Worm (Caenorhabditis elegans) whole organism, L4 larva: ENCODE measurements around the gene srv-2.

Experiments
- F26F4.8 ChIP-seq: fragments of 200-800 bp; sonication (Bioruptor generic); conservative IDR thresholded peaks from 2 replicates; pipeline ENCODE4 v1.3.6; 2022; ENCODE audit warnings: missing genetic modification characterization, missing compliant biosample characterization
- F49E8.2 ChIP-seq: sonication (generic microtip); optimal IDR thresholded peaks from 2 replicates; lab custom pipeline; 2016; ENCODE audit warnings: missing compliant biosample characterization, mild to moderate bottlenecking, missing genetic modification characterization, borderline replicate concordance
- R02D3.7 ChIP-seq: fragments of 150-350 bp; sonication (generic microtip); optimal IDR thresholded peaks from 3 replicates; lab custom pipeline; 2014; ENCODE audit warnings: missing biosample characterization, missing genetic modification characterization
- T20F7.1 ChIP-seq: fragments of 200-800 bp; sonication (Bioruptor generic); optimal IDR thresholded peaks from 2 replicates; lab custom pipeline; 2018; ENCODE audit warnings: mild to moderate bottlenecking, missing genetic modification characterization, missing compliant biosample characterization
- T26A8.4 ChIP-seq: fragments of 200-800 bp; sonication (Bioruptor generic); IDR thresholded peaks from 2 replicates; pipeline ENCODE4 v1.3.6; 2022; ENCODE audit warnings: missing genetic modification characterization, missing compliant biosample characterization
- Y105C5A.15 ChIP-seq: fragments of 200-800 bp; sonication (Bioruptor generic); IDR thresholded peaks from 2 replicates; pipeline ENCODE4 v1.3.6; 2022; ENCODE audit warnings: missing genetic modification characterization, missing compliant biosample characterization
- Y5F2A.4 ChIP-seq: fragments of 200-800 bp; sonication (Bioruptor generic); optimal IDR thresholded peaks from 2 replicates; lab custom pipeline; 2018; ENCODE audit warnings: mild to moderate bottlenecking, missing genetic modification characterization, missing compliant biosample characterization
- ZK337.2 ChIP-seq: fragments of 200-800 bp; sonication (Bioruptor generic); IDR thresholded peaks from 2 replicates; pipeline ENCODE4 v1.3.6; 2022; ENCODE audit warnings: missing genetic modification reagents, missing genetic modification characterization, missing compliant biosample characterization
- aly-2 ChIP-seq: sonication (generic microtip); optimal IDR thresholded peaks from 2 replicates; lab custom pipeline; 2018; ENCODE audit warnings: missing biosample characterization, missing genetic modification characterization
- ama-1 ChIP-seq: fragments of 150-350 bp; optimal IDR thresholded peaks from 2 replicates; lab custom pipeline; 2014; ENCODE audit warnings: inconsistent platforms, mixed read lengths
- arid-1 ChIP-seq: fragments of 200-800 bp; sonication (Bioruptor generic); conservative IDR thresholded peaks from 2 replicates; pipeline ENCODE4 v1.3.6; 2022; ENCODE audit warnings: missing genetic modification reagents, missing genetic modification characterization, missing compliant biosample characterization
- ceh-20 ChIP-seq: fragments of 200-800 bp; sonication (Bioruptor generic); IDR thresholded peaks from 2 replicates; pipeline ENCODE4 v1.3.6; 2022; ENCODE audit warnings: missing genetic modification reagents, missing genetic modification characterization, missing compliant biosample characterization
- ceh-32 ChIP-seq: sonication (generic microtip); optimal IDR thresholded peaks from 2 replicates; lab custom pipeline; 2016; ENCODE audit warnings: mild to moderate bottlenecking, missing genetic modification characterization, missing compliant biosample characterization; ENCODE audit not compliant: poor library complexity
- ceh-62 ChIP-seq: sonication (generic microtip); optimal IDR thresholded peaks from 2 replicates; lab custom pipeline; 2017; ENCODE audit warnings: missing biosample characterization, missing genetic modification characterization
- ceh-82 ChIP-seq: sonication (generic microtip); optimal IDR thresholded peaks from 2 replicates; lab custom pipeline; 2017; ENCODE audit warnings: missing biosample characterization, missing genetic modification characterization
- ces-1 ChIP-seq: fragments of 150-350 bp; sonication (generic microtip); optimal IDR thresholded peaks from 4 replicates; lab custom pipeline; 2014; ENCODE audit warnings: missing biosample characterization, missing genetic modification reagents, missing genetic modification characterization
- ctbp-1 ChIP-seq: fragments of 200-800 bp; sonication (Bioruptor generic); IDR thresholded peaks from 2 replicates; pipeline ENCODE4 v1.3.6; 2022; ENCODE audit warnings: missing genetic modification reagents, missing genetic modification characterization, missing compliant biosample characterization
- daf-12 ChIP-seq: fragments of 150-350 bp; optimal IDR thresholded peaks from 2 replicates; lab custom pipeline; 2014; ENCODE audit warnings: missing biosample characterization, missing genetic modification reagents, missing genetic modification characterization
- daf-19 ChIP-seq: fragments of 200-800 bp; sonication (Bioruptor generic); conservative IDR thresholded peaks from 2 replicates; pipeline ENCODE4 v1.3.6; 2022; ENCODE audit warnings: missing genetic modification characterization, missing compliant biosample characterization
- egl-43 ChIP-seq: fragments of 200-800 bp; sonication (Bioruptor generic); IDR thresholded peaks from 2 replicates; pipeline ENCODE4 v1.3.6; 2022; ENCODE audit warnings: missing genetic modification reagents, missing genetic modification characterization, missing compliant biosample characterization
- hif-1 ChIP-seq, 2 experiments: sonication (generic microtip); optimal IDR thresholded peaks; 2 replicates each; lab custom pipeline; 2016 to 2017; ENCODE audit warnings: missing compliant biosample characterization in 2 of 2, missing genetic modification characterization in 2 of 2, missing genetic modification reagents in 2 of 2, missing genotype in 2 of 2, mild to moderate bottlenecking in 1 of 2
- hlh-11 ChIP-seq: fragments of 200-800 bp; sonication (Bioruptor generic); optimal IDR thresholded peaks from 2 replicates; lab custom pipeline; 2018; ENCODE audit warnings: mild to moderate bottlenecking, missing genetic modification characterization, missing compliant biosample characterization
- lin-38 ChIP-seq: fragments of 200-800 bp; sonication (Bioruptor generic); IDR thresholded peaks from 2 replicates; pipeline ENCODE4 v1.3.6; 2022; ENCODE audit warnings: missing genetic modification reagents, missing genetic modification characterization, missing compliant biosample characterization
- lsy-2 ChIP-seq, 2 experiments: fragments of 150-350 bp in 1 of 2; sonication (generic microtip) in 1 of 2; optimal IDR thresholded peaks; 2 replicates each; lab custom pipeline; 2014 to 2017; ENCODE audit warnings: missing biosample characterization in 2 of 2, missing genetic modification characterization in 2 of 2
- madf-5 ChIP-seq, 2 experiments: fragments of 200-800 bp; sonication (Bioruptor generic); IDR thresholded peaks; 2 replicates each; pipeline ENCODE4 v1.3.6; 2022; ENCODE audit warnings: missing compliant biosample characterization in 2 of 2, missing genetic modification characterization in 2 of 2
- madf-9 ChIP-seq: fragments of 200-800 bp; sonication (Bioruptor generic); conservative IDR thresholded peaks from 2 replicates; pipeline ENCODE4 v1.3.6; 2022; ENCODE audit warnings: missing genetic modification reagents, missing genetic modification characterization, missing compliant biosample characterization
- mdl-1 ChIP-seq, 2 experiments: fragments of 150-350 bp in 1 of 2; sonication (generic microtip) in 1 of 2; optimal IDR thresholded peaks; 2 replicates each; lab custom pipeline; 2014 to 2017; ENCODE audit warnings: missing biosample characterization in 2 of 2, missing genetic modification characterization in 2 of 2
- mep-1 ChIP-seq: fragments of 150-350 bp; sonication (generic microtip); optimal IDR thresholded peaks from 3 replicates; lab custom pipeline; 2014; ENCODE audit warnings: missing biosample characterization, missing genetic modification characterization
- mes-2 ChIP-seq: sonication (generic microtip); optimal IDR thresholded peaks from 2 replicates; lab custom pipeline; 2016; ENCODE audit warnings: missing genotype, mild to moderate bottlenecking, missing genetic modification characterization, missing compliant biosample characterization; ENCODE audit not compliant: poor library complexity, severe bottlenecking
- mxl-2 ChIP-seq: fragments of 200-800 bp; sonication (Bioruptor generic); conservative IDR thresholded peaks from 2 replicates; pipeline ENCODE4 v1.3.6; 2022; ENCODE audit warnings: missing genetic modification reagents, missing genetic modification characterization, missing compliant biosample characterization
- mxl-3 ChIP-seq: fragments of 200-800 bp; sonication (Bioruptor generic); optimal IDR thresholded peaks from 2 replicates; lab custom pipeline; 2018; ENCODE audit warnings: mild to moderate bottlenecking, missing genetic modification characterization, missing compliant biosample characterization
- nhr-10 ChIP-seq: fragments of 150-350 bp; optimal IDR thresholded peaks from 2 replicates; lab custom pipeline; 2014; ENCODE audit warnings: missing biosample characterization, missing genetic modification characterization
- nhr-25 ChIP-seq: sonication (generic microtip); optimal IDR thresholded peaks from 2 replicates; lab custom pipeline; 2017; ENCODE audit warnings: missing genetic modification characterization, mild to moderate bottlenecking, missing compliant biosample characterization, antibody characterized with exemption, moderate library complexity, borderline replicate concordance; ENCODE audit not compliant: insufficient read depth
- nhr-28 ChIP-seq: fragments of 150-350 bp; optimal IDR thresholded peaks from 2 replicates; lab custom pipeline; 2014; ENCODE audit warnings: missing biosample characterization, missing genetic modification characterization
- nhr-42 ChIP-seq: fragments of 200-800 bp; sonication (Bioruptor generic); IDR thresholded peaks from 2 replicates; pipeline ENCODE4 v1.3.6; 2022; ENCODE audit warnings: missing genetic modification characterization, missing compliant biosample characterization
- nhr-6 ChIP-seq: fragments of 150-350 bp; optimal IDR thresholded peaks from 2 replicates; lab custom pipeline; 2014; ENCODE audit warnings: missing biosample characterization, missing genetic modification characterization
- rbr-2 ChIP-seq: sonication (generic microtip); optimal IDR thresholded peaks from 2 replicates; lab custom pipeline; 2016; ENCODE audit warnings: missing genotype, missing genetic modification characterization, missing compliant biosample characterization
- sdz-12 ChIP-seq: fragments of 200-800 bp; sonication (Bioruptor generic); optimal IDR thresholded peaks from 2 replicates; lab custom pipeline; 2018; ENCODE audit warnings: mild to moderate bottlenecking, missing genetic modification characterization, missing compliant biosample characterization
- set-16 ChIP-seq: fragments of 200-800 bp; sonication (Bioruptor generic); IDR thresholded peaks from 2 replicates; pipeline ENCODE4 v1.3.6; 2022; ENCODE audit warnings: missing genetic modification reagents, missing genetic modification characterization, missing compliant biosample characterization
- tra-1 ChIP-seq: fragments of 200-800 bp; sonication (Bioruptor generic); IDR thresholded peaks from 2 replicates; pipeline ENCODE4 v1.3.6; 2022; ENCODE audit warnings: missing genetic modification reagents, missing genetic modification characterization, missing compliant biosample characterization
- unc-62 ChIP-seq, 3 experiments: fragments of 150-350 bp in 1 of 3; sonication (generic microtip); optimal IDR thresholded peaks in 2 of 3; peaks in 1 of 3; 1 replicate in 1 of 3; 2 replicates in 2 of 3; lab custom pipeline; 2014 to 2017; ENCODE audit warnings: missing biosample characterization in 3 of 3, missing genetic modification characterization in 3 of 3, missing genetic modification reagents in 3 of 3, missing genotype in 1 of 3
- zfp-2 ChIP-seq: sonication (generic microtip); optimal IDR thresholded peaks from 2 replicates; lab custom pipeline; 2016; ENCODE audit warnings: mild to moderate bottlenecking, missing genetic modification characterization, missing compliant biosample characterization
- zfp-3 ChIP-seq: fragments of 200-800 bp; sonication (Bioruptor generic); conservative IDR thresholded peaks from 2 replicates; pipeline ENCODE4 v1.3.6; 2022; ENCODE audit warnings: missing genetic modification reagents, missing genetic modification characterization, missing compliant biosample characterization
- zip-11 ChIP-seq: fragments of 200-800 bp; sonication (Bioruptor generic); IDR thresholded peaks from 2 replicates; pipeline ENCODE4 v1.3.6; 2022; ENCODE audit warnings: missing genetic modification characterization, missing compliant biosample characterization

Gene srv-2

ce11 chrII:10556550-10557205 is 45.4 kb downstream of the srv-2 start (continued):
- TF ChIP-seq egl-43 (GFP tag; lab: Robert Waterston, UW) (peak; percentile 54; the same call in 1 of the 2 replicates), T20F7.1 (GFP tag; lab: Kevin White, UChicago) (no peak), hif-1 (tag; optimal IDR thresholded peaks at IDR 0.05; lab: Kevin White, UChicago) (peak in 1 of 2 experiments; percentile 24), mes-2 (tag; lab: Kevin White, UChicago) (peak; percentile 20), set-16 (GFP tag; lab: Robert Waterston, UW) (peak; percentile 47; the same call in 1 of the 2 replicates), ZK337.2 (GFP tag; lab: Robert Waterston, UW) (no peak), T26A8.4 (no peak; the same call in 1 of the 2 replicates), nhr-10 (tag; lab: Kevin White, UChicago) (peak; percentile 31), nhr-25 (tag; lab: Kevin White, UChicago) (no peak), mdl-1 (tag; optimal IDR thresholded peaks at IDR 0.05; lab: Kevin White, UChicago) (no peak), ceh-62 (tag; lab: Kevin White, UChicago) (no peak), ctbp-1 (GFP tag; lab: Robert Waterston, UW) (no peak), mep-1 (tag; lab: Kevin White, UChicago) (peak; percentile 8), nhr-42 (GFP tag; lab: Robert Waterston, UW) (no peak), Y105C5A.15 (GFP tag; lab: Robert Waterston, UW) (no peak), ceh-32 (tag; lab: Kevin White, UChicago) (no peak), tra-1 (GFP tag; lab: Robert Waterston, UW) (0 out of 2 replicates have a peak, but pooled peaks have one; percentile 28), mxl-3 (GFP tag; lab: Kevin White, UChicago) (no peak), ama-1 (lab: Kevin White, UChicago) (peak; percentile 42), ces-1 (GFP tag; lab: Kevin White, UChicago) (no peak), madf-5 (GFP tag; IDR thresholded peaks at IDR 0.05; lab: Robert Waterston, UW) (no peak), mxl-2 (GFP tag; lab: Robert Waterston, UW) (no peak), unc-62 (GFP tag; optimal IDR thresholded peaks at IDR 0.05 in 1 of 2; lab: Kevin White, UChicago) (peak in 1 of 2 experiments; percentile 91), unc-62 (tag; optimal IDR thresholded peaks at IDR 0.05; lab: Kevin White, UChicago) (no peak), arid-1 (GFP tag; lab: Robert Waterston, UW) (no peak), nhr-6 (tag; lab: Kevin White, UChicago) (no peak), daf-19 (peak; percentile 69; the same call in 1 of the 2 replicates), Y5F2A.4 (no peak), R02D3.7 (tag; lab: Kevin White, UChicago) (no peak), ceh-82 (tag; lab: Kevin White, UChicago) (no peak), lin-38 (no peak; the same call in 1 of the 2 replicates), ceh-20 (GFP tag; lab: Robert Waterston, UW) (no peak), aly-2 (tag; lab: Kevin White, UChicago) (no peak), F26F4.8 (GFP tag; lab: Robert Waterston, UW) (no peak), sdz-12 (peak; percentile 66), hlh-11 (peak; percentile 36), daf-12 (tag; lab: Kevin White, UChicago) (no peak), rbr-2 (tag; lab: Kevin White, UChicago) (no peak), zfp-2 (tag; lab: Kevin White, UChicago) (no peak), lsy-2 (tag; optimal IDR thresholded peaks at IDR 0.05; lab: Kevin White, UChicago) (no peak), zfp-3 (GFP tag; lab: Robert Waterston, UW) (no peak), F49E8.2 (no peak), zip-11 (GFP tag; lab: Robert Waterston, UW) (no peak), madf-9 (no peak; the same call in 1 of the 2 replicates), nhr-28 (peak; percentile 16)
